Worm (Caenorhabditis elegans): ENCODE results near the gene ivns-1.

DNA sequence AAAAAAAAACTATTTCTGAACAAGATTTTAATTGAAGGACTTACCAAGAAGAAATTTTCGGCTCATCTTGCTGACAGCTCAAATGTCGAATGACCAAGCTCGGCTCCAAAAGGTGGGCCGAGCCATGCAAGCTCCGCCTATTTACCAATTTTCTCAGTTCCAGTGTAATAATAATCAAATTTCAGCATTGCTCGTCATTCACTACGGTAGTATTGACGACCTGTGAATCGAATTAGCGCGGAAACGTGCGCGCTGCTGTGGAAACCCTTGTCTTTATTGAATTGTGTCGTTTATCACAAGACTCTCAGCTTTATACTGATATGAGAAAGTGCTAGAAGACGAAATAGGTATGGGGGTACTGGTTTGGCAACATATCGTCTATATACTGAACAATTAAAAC, 29.4 kb upstream of the ivns-1 start, which contains the start of gene nlp-76:
- TF ChIP-seq ttx-3 (tag; optimal IDR thresholded peaks at IDR 0.05) (no peak), ztf-16 (tag; optimal IDR thresholded peaks at IDR 0.05) (no peak), che-1 (tag; optimal IDR thresholded peaks at IDR 0.05) (no peak), nhr-11 (tag; optimal IDR thresholded peaks at IDR 0.05) (no peak), ets-4 (tag; optimal IDR thresholded peaks at IDR 0.05) (no peak), tbx-7 (tag; optimal IDR thresholded peaks at IDR 0.05) (no peak), fax-1 (tag; optimal IDR thresholded peaks at IDR 0.05) (no peak), pqm-1 (tag; optimal IDR thresholded peaks at IDR 0.05) (no peak), unc-86 (tag; optimal IDR thresholded peaks at IDR 0.05) (no peak), ceh-30 (tag; optimal IDR thresholded peaks at IDR 0.05) (no peak), unc-55 (GFP tag; optimal IDR thresholded peaks at IDR 0.05) (no peak)
